Worm (Caenorhabditis elegans) whole organism, L4/young adult: ENCODE results near the gene rnf-5.

Source experiments
- W03F9.2 ChIP-seq: fragments of 150-350 bp; optimal IDR thresholded peaks from 2 replicates; lab custom pipeline; 2014; ENCODE audit warnings: missing biosample characterization, missing genetic modification characterization
- dao-5 ChIP-seq: sonication (generic microtip); optimal IDR thresholded peaks from 2 replicates; lab custom pipeline; 2016; ENCODE audit warnings: missing genotype, missing genetic modification characterization, moderate library complexity, missing compliant biosample characterization
- him-1 ChIP-seq: sonication (generic microtip); optimal IDR thresholded peaks from 2 replicates; lab custom pipeline; 2016; ENCODE audit warnings: missing genotype, missing genetic modification reagents, missing genetic modification characterization, missing compliant biosample characterization

rnf-5 gene

DNA sequence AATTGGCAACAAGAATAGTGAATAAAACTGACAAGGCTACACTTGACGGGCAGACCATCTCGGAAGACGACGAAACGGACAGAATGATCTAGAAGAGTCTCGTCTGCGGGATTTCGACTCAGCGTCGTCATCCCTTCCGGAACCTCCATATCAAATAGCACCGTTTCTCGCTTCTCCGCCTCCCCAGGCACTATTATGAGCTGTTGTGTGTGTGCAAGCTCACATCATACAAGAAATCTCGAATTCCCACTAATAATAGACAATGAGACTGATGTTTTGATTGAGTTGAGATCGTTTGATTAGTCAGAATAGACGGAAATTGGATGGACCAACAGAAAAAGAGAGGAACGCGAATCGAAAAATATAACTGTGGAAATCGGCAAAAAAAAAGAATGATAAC is 23.6 kb upstream of the rnf-5 start, which contains the start of gene spp-28:
Gene spp-28, minus strand, starts transcription at position 101 of the 400 bp plus-strand sequence.
- TF ChIP-seq him-1 (tag; lab: Kevin White, UChicago): no peak
- no peak for TF ChIP-seq W03F9.2 (tag; lab: Kevin White, UChicago)
- no peak for TF ChIP-seq dao-5 (tag; lab: Kevin White, UChicago)

- TF ChIP-seq W03F9.2 (tag; lab: Kevin White, UChicago) (no peak), him-1 (tag; lab: Kevin White, UChicago) (no peak), dao-5 (tag; lab: Kevin White, UChicago) (no peak)
Observed at ce11 chrIII:4189602-4190001, 23.0 kb upstream of the rnf-5 start.

DNA sequence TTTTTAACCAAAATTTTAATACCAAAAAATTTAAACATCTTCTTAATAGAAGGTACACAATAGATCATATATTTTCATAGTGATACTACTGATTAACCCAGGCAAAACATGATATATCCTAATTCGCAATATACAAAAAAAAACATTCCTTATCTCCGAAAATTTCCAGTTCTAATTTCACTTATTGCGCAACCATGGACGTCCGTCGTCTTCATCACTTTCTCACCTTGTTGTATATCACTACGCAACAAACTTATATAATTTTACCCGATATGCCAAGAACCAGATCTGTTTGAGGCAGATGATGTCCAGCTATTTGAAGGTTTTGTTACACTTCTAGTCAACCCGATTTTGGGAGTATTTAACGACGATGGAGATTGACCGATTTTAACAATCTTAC is 21.2 kb upstream of the rnf-5 start, which contains the start of gene R74.2:
Gene R74.2, plus strand, starts transcription at position 316 of the 400 bp plus-strand sequence.
- TF ChIP-seq W03F9.2 (tag; lab: Kevin White, UChicago) (no peak), him-1 (tag; lab: Kevin White, UChicago) (no peak), dao-5 (tag; lab: Kevin White, UChicago) (no peak)

DNA sequence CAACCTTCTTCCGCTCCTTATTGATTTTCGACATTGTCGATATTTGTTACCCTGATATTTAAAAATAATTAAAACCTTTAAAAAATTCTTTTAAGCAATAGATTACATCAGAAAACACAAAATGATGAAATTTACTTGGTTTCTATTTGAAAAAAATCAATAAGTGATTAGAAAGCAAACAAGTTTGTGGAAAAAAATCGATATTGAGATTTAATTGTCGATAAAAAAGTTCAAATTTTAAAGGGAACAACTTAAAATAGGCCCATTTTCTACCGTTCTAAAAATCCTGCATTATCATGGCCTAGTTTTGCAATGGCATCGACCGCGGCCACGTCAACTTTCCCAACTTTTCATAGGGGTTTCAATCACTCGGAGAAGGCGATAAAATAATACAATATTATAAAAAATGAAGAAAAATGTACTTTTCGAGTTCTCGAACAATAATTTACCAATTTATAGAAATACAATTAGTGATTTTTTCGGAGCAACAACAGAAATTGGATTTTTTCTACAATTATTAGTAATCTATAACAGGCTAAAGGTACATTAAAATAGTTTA is 20.2 kb upstream of the rnf-5 start, which contains the start of gene lars-1:
Gene lars-1, minus strand, starts transcription at position 51 of the 559 bp plus-strand sequence.
- TF ChIP-seq W03F9.2 (tag; lab: Kevin White, UChicago) (no peak), dao-5 (tag; lab: Kevin White, UChicago) (no peak), him-1 (tag; lab: Kevin White, UChicago) (no peak)

- no peak for TF ChIP-seq him-1 (tag; lab: Kevin White, UChicago)
Observed at ce11 chrIII:4181338-4181737, 14.7 kb upstream of the rnf-5 start, which contains the start of gene C16C10.1. Gene C16C10.1 (minus strand): TSS chrIII:4181438.

- TF ChIP-seq dao-5 (tag; lab: Kevin White, UChicago) (no peak), W03F9.2 (tag; lab: Kevin White, UChicago) (no peak), him-1 (tag; lab: Kevin White, UChicago) (no peak)
Observed at ce11 chrIII:4178564-4178963, 11.9 kb upstream of the rnf-5 start, which contains the start of gene C16C10.2. Gene C16C10.2 (minus strand): TSS chrIII:4178664.

ce11 chrIII:4176109-4176596 is 9.5 kb upstream of the rnf-5 start, which contains the start of the genes hrde-1 and C16C10.13:
Gene hrde-1 (minus strand): TSS chrIII:4176159.
Gene C16C10.13 (plus strand): TSS chrIII:4176440.
- TF ChIP-seq him-1 (tag; lab: Kevin White, UChicago) (no peak), dao-5 (tag; lab: Kevin White, UChicago) (no peak), W03F9.2 (tag; lab: Kevin White, UChicago) (peak; percentile 75)

DNA sequence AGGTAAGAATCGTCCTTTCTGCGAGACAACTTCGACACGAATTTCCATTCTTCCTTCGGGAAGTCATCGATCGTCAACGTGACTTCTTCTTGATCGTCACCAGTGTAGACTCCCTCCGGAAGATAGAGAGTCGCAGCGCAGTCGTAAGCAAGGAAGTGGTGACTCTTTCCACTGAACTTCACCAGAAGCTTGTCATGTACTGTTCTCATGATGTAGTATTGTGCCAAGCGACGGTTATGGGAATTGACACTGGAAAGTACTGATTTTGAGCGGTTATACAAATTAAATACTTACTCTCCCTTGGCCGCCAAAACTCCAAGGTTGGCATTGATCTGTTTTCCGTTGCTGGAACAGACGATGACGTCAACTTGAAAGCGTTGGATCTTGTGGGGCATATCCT is 8.8 kb upstream of the rnf-5 start:
- TF ChIP-seq W03F9.2 (tag; lab: Kevin White, UChicago): no peak
- TF ChIP-seq dao-5 (tag; lab: Kevin White, UChicago): no peak
- no peak for TF ChIP-seq him-1 (tag; lab: Kevin White, UChicago)

ce11 chrIII:4172210-4172609 is 5.6 kb upstream of the rnf-5 start:
- TF ChIP-seq dao-5 (tag; lab: Kevin White, UChicago): no peak
- TF ChIP-seq W03F9.2 (tag; lab: Kevin White, UChicago): no peak
- no peak for TF ChIP-seq him-1 (tag; lab: Kevin White, UChicago)

- TF ChIP-seq W03F9.2 (tag; lab: Kevin White, UChicago): peak; percentile 69
- peak; percentile 43 for TF ChIP-seq dao-5 (tag; lab: Kevin White, UChicago)
- TF ChIP-seq him-1 (tag; lab: Kevin White, UChicago): peak; percentile 45
Observed at ce11 chrIII:4170903-4171377, 4.3 kb upstream of the rnf-5 start, which contains the start of the genes rnf-121 and C16C10.4. Gene rnf-121 (minus strand): TSS chrIII:4170953. Gene C16C10.4 (plus strand): TSS chrIII:4171336.

- TF ChIP-seq W03F9.2 (tag; lab: Kevin White, UChicago) (no peak), dao-5 (tag; lab: Kevin White, UChicago) (no peak), him-1 (tag; lab: Kevin White, UChicago) (no peak)
Observed at ce11 chrIII:4168665-4169064, 2.0 kb upstream of the rnf-5 start, which contains the start of gene ccdc-55. Gene ccdc-55 (minus strand): TSS chrIII:4168765.

DNA sequence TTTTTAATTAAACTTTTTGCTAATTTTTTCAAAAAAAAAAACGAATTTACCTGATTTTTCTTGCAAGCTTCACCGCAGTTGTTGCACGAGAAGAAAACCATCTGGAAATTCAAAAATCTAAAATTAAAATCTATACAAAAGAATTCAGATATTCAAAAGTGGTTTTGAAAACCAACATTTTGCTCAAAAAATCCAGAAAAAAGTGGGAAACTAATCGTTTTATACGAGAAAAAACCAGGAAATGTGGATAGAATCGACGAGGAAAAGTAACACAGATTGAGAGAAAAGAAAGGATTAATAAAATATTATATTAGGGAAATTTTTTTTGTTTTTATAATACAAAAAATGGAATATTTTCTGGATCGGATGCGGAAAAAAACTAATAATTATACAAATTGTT is 2.6 kb downstream of the rnf-5 start, which contains the start of gene C16C10.8:
Gene C16C10.8, minus strand, starts transcription at position 101 of the 400 bp plus-strand sequence.
- no peak for TF ChIP-seq him-1 (tag; lab: Kevin White, UChicago)
- TF ChIP-seq W03F9.2 (tag; lab: Kevin White, UChicago): no peak
- TF ChIP-seq dao-5 (tag; lab: Kevin White, UChicago): no peak

ce11 chrIII:4160937-4161336 is 5.7 kb downstream of the rnf-5 start, which contains the start of gene C01G12.16:
Gene C01G12.16 (plus strand): TSS chrIII:4161237.
- no peak for TF ChIP-seq dao-5 (tag; lab: Kevin White, UChicago)
